Worm (Caenorhabditis elegans) whole organism, midembryonic: ENCODE data around the gene atln-1.
A peak's percentile ranks its signal among the peaks of the same experiment; 100 is the strongest.
"Not testable (repeated sequence)": the region's sequence is repeated elsewhere in the genome, so short reads cannot be mapped to it uniquely, and the experiment has no call there.

ENCODE experiments used
- T22C8.4 ChIP-seq: fragments of 200-800 bp; sonication (Bioruptor generic); IDR thresholded peaks from 2 replicates; pipeline ENCODE4 v1.3.6; 2022; ENCODE audit warnings: missing genetic modification characterization, missing compliant biosample characterization
- cog-1 ChIP-seq: sonication (generic microtip); optimal IDR thresholded peaks from 2 replicates; lab custom pipeline; 2016; ENCODE audit warnings: missing genetic modification characterization, missing compliant biosample characterization
- flt-1 ChIP-seq: fragments of 200-800 bp; sonication (Bioruptor generic); IDR thresholded peaks from 2 replicates; pipeline ENCODE4 v1.3.6; 2022; ENCODE audit warnings: missing genetic modification characterization, missing compliant biosample characterization
- klf-2 ChIP-seq: fragments of 200-800 bp; sonication (Bioruptor generic); conservative IDR thresholded peaks from 2 replicates; pipeline ENCODE4 v1.3.6; 2022; ENCODE audit warnings: missing genetic modification reagents, missing genetic modification characterization, missing compliant biosample characterization
- med-1 ChIP-seq: sonication (generic microtip); optimal IDR thresholded peaks from 2 replicates; lab custom pipeline; 2017; ENCODE audit warnings: missing genetic modification characterization, mild to moderate bottlenecking, missing compliant biosample characterization, antibody characterized with exemption, missing genetic modification reagents; ENCODE audit not compliant: insufficient read depth
- ref-1 ChIP-seq: fragments of 200-800 bp; sonication (Bioruptor generic); conservative IDR thresholded peaks from 2 replicates; pipeline ENCODE4 v1.3.6; 2022; ENCODE audit warnings: missing genetic modification reagents, missing genetic modification characterization, missing compliant biosample characterization
- tab-1 ChIP-seq: fragments of 200-800 bp; sonication (Bioruptor generic); IDR thresholded peaks from 2 replicates; pipeline ENCODE4 v1.3.6; 2022; ENCODE audit warnings: missing genetic modification characterization, missing compliant biosample characterization
- ztf-23 ChIP-seq: fragments of 200-800 bp; sonication (Bioruptor generic); IDR thresholded peaks from 2 replicates; pipeline ENCODE4 v1.3.6; 2022; ENCODE audit warnings: missing genetic modification reagents, missing genetic modification characterization, missing compliant biosample characterization
- ztf-29 ChIP-seq: fragments of 200-800 bp; sonication (Bioruptor generic); IDR thresholded peaks from 2 replicates; pipeline ENCODE4 v1.3.6; 2022; ENCODE audit warnings: missing genetic modification reagents, missing genetic modification characterization, missing compliant biosample characterization

Gene atln-1

ce11 chrIV:2773382-2773979 lies 15.0 kb upstream of the atln-1 start:
- TF ChIP-seq ztf-23: no peak
- no peak for TF ChIP-seq T22C8.4 (GFP tag; lab: Robert Waterston, UW)
- no peak for TF ChIP-seq klf-2 (GFP tag; lab: Robert Waterston, UW)
- no peak for TF ChIP-seq flt-1 (GFP tag; lab: Robert Waterston, UW)
- TF ChIP-seq cog-1: no peak
- no peak for TF ChIP-seq med-1 (GFP tag; lab: Kevin White, UChicago)

ce11 chrIV:2774500-2774899 lies 14.0 kb upstream of the atln-1 start:
- TF ChIP-seq ztf-23: peak; percentile 56; the same call in 1 of the 2 replicates
- no peak for TF ChIP-seq ref-1 (GFP tag; lab: Robert Waterston, UW)
- TF ChIP-seq flt-1 (GFP tag; lab: Robert Waterston, UW): 0 out of 2 replicates have a peak, but pooled peaks have one; percentile 6

ce11 chrIV:2775992-2776630 lies 12.4 kb upstream of the atln-1 start:
- TF ChIP-seq ztf-29 (GFP tag; lab: Robert Waterston, UW) (no peak), med-1 (GFP tag; lab: Kevin White, UChicago) (no peak), tab-1 (no peak), ref-1 (GFP tag; lab: Robert Waterston, UW) (no peak), klf-2 (GFP tag; lab: Robert Waterston, UW) (no peak), flt-1 (GFP tag; lab: Robert Waterston, UW) (no peak), ztf-23 (no peak), cog-1 (no peak), T22C8.4 (GFP tag; lab: Robert Waterston, UW) (no peak)

- TF ChIP-seq med-1 (GFP tag; lab: Kevin White, UChicago) (no peak), klf-2 (GFP tag; lab: Robert Waterston, UW) (no peak), ref-1 (GFP tag; lab: Robert Waterston, UW) (no peak), flt-1 (GFP tag; lab: Robert Waterston, UW) (no peak), ztf-23 (no peak), tab-1 (no peak), ztf-29 (GFP tag; lab: Robert Waterston, UW) (no peak)
Measured at ce11 chrIV:2776733-2777132, 11.8 kb upstream of the atln-1 start.

ce11 chrIV:2777841-2778240 lies 10.6 kb upstream of the atln-1 start, which contains the start of gene Y54G2A.72:
Gene Y54G2A.72, plus strand, starts transcription at chrIV:2778141.
- TF ChIP-seq ztf-29, flt-1, ref-1 (GFP tag; lab: Robert Waterston, UW): not testable (repeated sequence)

ce11 chrIV:2782793-2783540 lies 5.5 kb upstream of the atln-1 start, which contains the start of gene Y54G2A.12:
Gene Y54G2A.12, minus strand, starts transcription at chrIV:2782843.
- TF ChIP-seq tab-1: no peak
- no peak for TF ChIP-seq med-1 (GFP tag; lab: Kevin White, UChicago)
- TF ChIP-seq T22C8.4 (GFP tag; lab: Robert Waterston, UW): no peak
- no peak for TF ChIP-seq ztf-29 (GFP tag; lab: Robert Waterston, UW)
- no peak for TF ChIP-seq cog-1
- TF ChIP-seq ztf-23: no peak
- TF ChIP-seq flt-1 (GFP tag; lab: Robert Waterston, UW): no peak
- no peak for TF ChIP-seq ref-1 (GFP tag; lab: Robert Waterston, UW)
- no peak for TF ChIP-seq klf-2 (GFP tag; lab: Robert Waterston, UW)

ce11 chrIV:2785057-2785456 lies 3.4 kb upstream of the atln-1 start:
- TF ChIP-seq klf-2 (GFP tag; lab: Robert Waterston, UW) (no peak), ref-1 (GFP tag; lab: Robert Waterston, UW) (no peak), flt-1 (GFP tag; lab: Robert Waterston, UW) (no peak), ztf-23 (no peak), tab-1 (no peak), cog-1 (no peak), ztf-29 (GFP tag; lab: Robert Waterston, UW) (no peak), med-1 (GFP tag; lab: Kevin White, UChicago) (no peak), T22C8.4 (GFP tag; lab: Robert Waterston, UW) (no peak)

- TF ChIP-seq cog-1 (no peak), T22C8.4 (GFP tag; lab: Robert Waterston, UW) (no peak), med-1 (GFP tag; lab: Kevin White, UChicago) (no peak), ztf-23 (no peak), ref-1 (GFP tag; lab: Robert Waterston, UW) (no peak), flt-1 (GFP tag; lab: Robert Waterston, UW) (no peak), klf-2 (GFP tag; lab: Robert Waterston, UW) (no peak), tab-1 (no peak), ztf-29 (GFP tag; lab: Robert Waterston, UW) (no peak)
Measured at ce11 chrIV:2793956-2794355, 5.5 kb downstream of the atln-1 start.

ce11 chrIV:2798339-2798738 lies 9.8 kb downstream of the atln-1 start, which contains the start of gene Y54G2A.52:
Gene Y54G2A.52, minus strand, starts transcription at chrIV:2798686.
- TF ChIP-seq ref-1 (GFP tag; lab: Robert Waterston, UW) (no peak), ztf-29 (GFP tag; lab: Robert Waterston, UW) (no peak), ztf-23 (no peak), flt-1 (GFP tag; lab: Robert Waterston, UW) (no peak), T22C8.4 (GFP tag; lab: Robert Waterston, UW) (no peak), med-1 (GFP tag; lab: Kevin White, UChicago) (no peak), tab-1 (no peak), cog-1 (no peak), klf-2 (GFP tag; lab: Robert Waterston, UW) (no peak)
